Fruit fly (Drosophila melanogaster) whole organism, embryonic: ENCODE results near the gene CG4709.

Source experiments
- CG31441 ChIP-seq: fragments of 200-800 bp; sonication (Bioruptor generic); IDR thresholded peaks from 2 replicates; pipeline ENCODE4 v1.3.6; 2022; ENCODE audit warnings: missing biosample characterization, missing genetic modification characterization
- dpn ChIP-seq, 2 experiments: fragments of 200-800 bp; sonication (Bioruptor generic); optimal IDR thresholded peaks; 3 replicates each; lab custom pipeline; 2016; ENCODE audit warnings: missing biosample characterization in 2 of 2, missing genetic modification characterization in 2 of 2
- sens ChIP-seq: fragments of 200-800 bp; sonication (Bioruptor generic); peaks from one replicate; lab custom pipeline; 2016; ENCODE audit warnings: missing biosample characterization, missing genetic modification characterization

dm6 chr2L:9906641-9907040 is 47.5 kb upstream of the CG4709 start:
- TF ChIP-seq CG31441 (GFP tag; lab: Robert Waterston, UW), result no peak
- TF ChIP-seq dpn (GFP tag; optimal IDR thresholded peaks at IDR 0.05; lab: Kevin White, UChicago), result no peak
- no peak for TF ChIP-seq sens
